Fruit fly (Drosophila melanogaster): Measurements from ENCODE around the gene bgm.

Gene bgm

DNA sequence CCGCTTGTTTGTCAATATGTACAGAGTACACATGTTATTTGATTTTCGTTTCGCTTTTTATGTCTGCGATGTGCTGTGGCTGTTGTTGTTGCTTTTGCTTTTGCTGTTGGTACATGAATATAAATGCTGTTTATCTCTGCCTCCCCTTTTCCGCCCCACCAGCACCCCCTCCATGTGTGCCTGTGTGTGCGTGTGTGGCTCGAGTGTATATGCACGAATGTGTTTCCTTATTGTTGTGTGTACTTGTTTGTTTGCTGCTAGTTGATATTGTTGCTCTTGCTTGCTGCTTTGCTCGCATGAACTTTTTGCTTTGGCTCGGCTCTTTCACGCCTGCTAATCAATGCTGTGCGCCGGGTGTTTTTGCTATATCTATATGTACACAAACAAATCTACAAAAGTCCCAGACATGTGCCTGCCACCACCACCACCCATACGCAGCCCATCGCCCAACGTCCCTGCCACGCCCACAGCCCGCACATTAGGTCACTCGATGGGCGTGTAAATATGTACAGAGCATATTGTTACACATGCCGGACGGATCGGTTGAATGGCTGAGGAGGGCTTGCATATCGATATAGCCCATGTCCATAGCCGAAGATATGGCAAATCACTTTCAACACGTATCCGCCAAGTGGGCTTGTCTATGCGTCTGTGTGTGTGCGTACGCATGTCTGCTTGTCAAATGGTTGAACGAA, 11.4 kb downstream of the bgm start (continued):
- peak; percentile 99 for TF ChIP-seq Atf3 (GFP tag; optimal IDR thresholded peaks at IDR 0.05)
- TF ChIP-seq CG12299 (tag; optimal IDR thresholded peaks at IDR 0.05): peak; percentile 99
- peak; percentile 81 for TF ChIP-seq nom (GFP tag; optimal IDR thresholded peaks at IDR 0.05)
- peak; percentile 99 for TF ChIP-seq CG8924 (tag; optimal IDR thresholded peaks at IDR 0.05)
- peak; percentile 98 for TF ChIP-seq NFAT (GFP tag; IDR thresholded peaks at IDR 0.05)
- TF ChIP-seq CG15479 (GFP tag; optimal IDR thresholded peaks at IDR 0.05): peak; percentile 80
- peak; percentile 100 for TF ChIP-seq CG8089 (GFP tag; optimal IDR thresholded peaks at IDR 0.05)
- peak; percentile 97 for TF ChIP-seq CG11093 (GFP tag; IDR thresholded peaks at IDR 0.05)
- peak; percentile 93 for TF ChIP-seq Taf1 (GFP tag; IDR thresholded peaks at IDR 0.05)
- TF ChIP-seq dimm (GFP tag; IDR thresholded peaks at IDR 0.05): peak; percentile 95
- TF ChIP-seq ssp (GFP tag; IDR thresholded peaks at IDR 0.05): peak; percentile 87
- peak; percentile 98 for TF ChIP-seq CG13624 (GFP tag; optimal IDR thresholded peaks at IDR 0.05)
- peak; percentile 99 for TF ChIP-seq crc (GFP tag; optimal IDR thresholded peaks at IDR 0.05)
- peak; percentile 19; the same call in 2 of the 3 replicates for TF ChIP-seq row (GFP tag; IDR thresholded peaks at IDR 0.05)
- peak; percentile 100 for TF ChIP-seq HHEX (GFP tag; optimal IDR thresholded peaks at IDR 0.05)
- TF ChIP-seq HLHmδ (GFP tag; optimal IDR thresholded peaks at IDR 0.05): peak; percentile 100
- TF ChIP-seq klu (GFP tag; IDR thresholded peaks at IDR 0.05): peak; percentile 93
- peak; percentile 100 for TF ChIP-seq CG9727 (GFP tag; optimal IDR thresholded peaks at IDR 0.05)
- no peak for TF ChIP-seq nerfin-2 (GFP tag; IDR thresholded peaks at IDR 0.05; ENCODE audit: partially characterized antibody)
- peak; percentile 99 for TF ChIP-seq sob (GFP tag; IDR thresholded peaks at IDR 0.05)
- peak; percentile 100 for TF ChIP-seq CG10654 (GFP tag; optimal IDR thresholded peaks at IDR 0.05)
- TF ChIP-seq Vsx1 (GFP tag; optimal IDR thresholded peaks at IDR 0.05): peak; percentile 100
- TF ChIP-seq ap (GFP tag; IDR thresholded peaks at IDR 0.05): peak; percentile 98
- TF ChIP-seq CG1024 (GFP tag; IDR thresholded peaks at IDR 0.05): peak; percentile 98
- peak; percentile 93 for TF ChIP-seq trem (tag; optimal IDR thresholded peaks at IDR 0.05)
- TF ChIP-seq gcm2 (GFP tag; optimal IDR thresholded peaks at IDR 0.05): peak; percentile 99
- TF ChIP-seq Dref (GFP tag; IDR thresholded peaks at IDR 0.05): peak; percentile 51; the same call in 1 of the 2 replicates
- TF ChIP-seq TFAM (GFP tag; optimal IDR thresholded peaks at IDR 0.05): peak; percentile 97
- TF ChIP-seq twi (tag; optimal IDR thresholded peaks at IDR 0.05): peak; percentile 99
- TF ChIP-seq CG7928 (GFP tag; optimal IDR thresholded peaks at IDR 0.05): peak; percentile 85
- TF ChIP-seq CG3726 (GFP tag; IDR thresholded peaks at IDR 0.05): peak; percentile 99
- peak; percentile 99 for TF ChIP-seq Meics (GFP tag; optimal IDR thresholded peaks at IDR 0.05)
- TF ChIP-seq CG6791 (GFP tag; IDR thresholded peaks at IDR 0.05; ENCODE audit: partially characterized antibody): no peak
- peak; percentile 88 for TF ChIP-seq CG4404 (GFP tag; IDR thresholded peaks at IDR 0.05)
- peak; percentile 99 for TF ChIP-seq tap (tag; optimal IDR thresholded peaks at IDR 0.05)
- peak; percentile 98 for TF ChIP-seq kah (GFP tag; optimal IDR thresholded peaks at IDR 0.05)
- TF ChIP-seq CG7786 (GFP tag; optimal IDR thresholded peaks at IDR 0.05): peak; percentile 98
- TF ChIP-seq Xbp1 (GFP tag; optimal IDR thresholded peaks at IDR 0.05): peak; percentile 91
- peak; percentile 98 for TF ChIP-seq Dad (GFP tag; optimal IDR thresholded peaks at IDR 0.05)
- TF ChIP-seq Elba2 (GFP tag; optimal IDR thresholded peaks at IDR 0.05): peak; percentile 0
- peak; percentile 99 for TF ChIP-seq CG43689 (GFP tag; IDR thresholded peaks at IDR 0.05)
- TF ChIP-seq p53 (GFP tag; optimal IDR thresholded peaks at IDR 0.05): peak; percentile 99
- TF ChIP-seq Xrp1 (GFP tag; IDR thresholded peaks at IDR 0.05): peak; percentile 99
- TF ChIP-seq gt (GFP tag; IDR thresholded peaks at IDR 0.05): peak; percentile 95
- TF ChIP-seq CG6254 (GFP tag; optimal IDR thresholded peaks at IDR 0.05): peak; percentile 97
- peak; percentile 99 for TF ChIP-seq Jarid2 (GFP tag; optimal IDR thresholded peaks at IDR 0.05)
- peak; percentile 98 for TF ChIP-seq Optix (GFP tag; IDR thresholded peaks at IDR 0.05)
- peak; percentile 99 for TF ChIP-seq sim (GFP tag; IDR thresholded peaks at IDR 0.05)
- TF ChIP-seq z (GFP tag; IDR thresholded peaks at IDR 0.05): peak; percentile 91
- peak; percentile 100 for TF ChIP-seq CG1792 (GFP tag; optimal IDR thresholded peaks at IDR 0.05)

Data from whole organism, embryonic.